Fruit fly (Drosophila melanogaster) whole organism, embryonic: ENCODE data around the gene CG2111.
"Not testable (repeated sequence)": the region's sequence is repeated elsewhere in the genome, so short reads cannot be mapped to it uniquely, and the experiment has no call there.

Experiments used
- CG11560 ChIP-seq: fragments of 200-800 bp; sonication (Bioruptor generic); IDR thresholded peaks from 3 replicates; pipeline ENCODE4 v1.3.6; 2022; ENCODE audit warnings: missing biosample characterization, missing genetic modification characterization
- CG9817 ChIP-seq: fragments of 200-800 bp; sonication (Bioruptor generic); optimal IDR thresholded peaks from 2 replicates; lab custom pipeline; 2018; ENCODE audit warnings: missing biosample characterization, mild to moderate bottlenecking, missing genetic modification characterization, moderate library complexity
- ems ChIP-seq: fragments of 200-800 bp; sonication (Bioruptor generic); optimal IDR thresholded peaks from 3 replicates; lab custom pipeline; 2016; ENCODE audit warnings: missing biosample characterization, missing genetic modification characterization
- jumu ChIP-seq: fragments of 200-800 bp; sonication (Bioruptor generic); optimal IDR thresholded peaks from 3 replicates; lab custom pipeline; 2016; ENCODE audit warnings: missing biosample characterization, missing genetic modification characterization
- pan ChIP-seq, 4 experiments: fragments of >200 bp in 3 of 4; fragments of 200-800 bp in 1 of 4; sonication (Bioruptor generic) in 1 of 4; optimal IDR thresholded peaks in 3 of 4; IDR thresholded peaks in 1 of 4; 2 replicates each; pipeline versions ENCODE4 v1.3.6 to Lab custom; 2017 to 2022; ENCODE audit warnings: missing biosample characterization in 2 of 4, missing genetic modification characterization in 2 of 4, mixed read lengths in 1 of 4
- repo ChIP-seq: fragments of 200-800 bp; sonication (Bioruptor generic); optimal IDR thresholded peaks from 2 replicates; lab custom pipeline; 2016; ENCODE audit warnings: missing biosample characterization, missing genetic modification characterization
- slp2 ChIP-seq: fragments of 200-800 bp; sonication (Bioruptor generic); optimal IDR thresholded peaks from 2 replicates; lab custom pipeline; 2016; ENCODE audit warnings: missing biosample characterization, missing genetic modification characterization

- TF ChIP-seq ems (GFP tag; lab: Kevin White, UChicago); jumu; CG9817 (tag; lab: Kevin White, UChicago); slp2 (GFP tag; lab: Kevin White, UChicago); repo (GFP tag; lab: Kevin White, UChicago); pan (optimal IDR thresholded peaks at IDR 0.05; lab: Kevin White, UChicago); pan (GFP tag; optimal IDR thresholded peaks at IDR 0.05 in 1 of 2, IDR thresholded peaks at IDR 0.05 in 1 of 2); CG11560 (tag; lab: Robert Waterston, UW): not testable (repeated sequence)
These were observed 4.3 kb downstream of the CG2111 start, which contains the start of gene Rab9E for dm6 chrX:10661743-10662142.
